Fruit fly (Drosophila melanogaster): ENCODE measurements around the gene Sh3beta.
A peak's percentile ranks its signal among the peaks of the same experiment; 100 is the strongest.

Sh3beta gene

DNA sequence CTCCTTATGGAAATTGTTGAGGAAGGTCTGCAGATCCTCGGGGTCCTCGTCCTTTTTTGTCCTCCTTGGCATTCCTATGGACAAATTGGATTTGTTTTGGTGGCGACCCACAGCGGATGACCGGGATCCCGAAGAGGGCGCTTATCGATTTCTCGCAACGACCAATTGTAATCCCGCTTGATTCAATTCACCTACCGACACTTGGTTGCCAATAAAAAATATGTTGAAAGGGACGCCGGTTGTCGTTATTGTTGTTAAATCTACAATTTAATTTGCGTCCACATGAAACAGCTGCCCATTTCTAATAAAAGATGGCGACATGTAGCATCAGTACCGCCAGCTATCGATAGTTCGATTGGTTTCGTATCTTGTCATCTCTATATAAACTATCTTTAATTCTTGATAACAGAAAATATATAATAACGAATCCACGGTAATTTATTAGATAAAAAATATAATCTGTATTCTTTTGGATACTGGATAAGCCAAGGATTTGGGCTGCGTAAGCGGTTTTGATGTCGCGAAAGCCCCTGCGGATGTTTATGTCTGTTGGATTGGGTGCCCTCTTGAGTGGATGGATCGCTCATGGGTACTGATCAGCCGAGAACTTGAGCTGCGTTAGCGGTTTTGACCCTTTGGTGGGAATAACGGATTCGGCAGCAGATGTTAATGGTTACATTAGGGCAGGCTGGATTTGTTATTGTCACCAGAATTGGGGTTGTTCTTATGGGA, 12.5 kb downstream of the Sh3beta start, which contains the start of gene CTCF (continued):
- TF ChIP-seq CG10565 (GFP tag; optimal IDR thresholded peaks at IDR 0.05) (no peak), Fer3 (tag; optimal IDR thresholded peaks at IDR 0.05) (no peak), fd102C (GFP tag; optimal IDR thresholded peaks at IDR 0.05) (no peak), CG12071 (GFP tag; optimal IDR thresholded peaks at IDR 0.05) (no peak), CG8359 (GFP tag; optimal IDR thresholded peaks at IDR 0.05; ENCODE audit: borderline replicate concordance) (no peak), tin (GFP tag; optimal IDR thresholded peaks at IDR 0.05) (peak; percentile 15), ro (GFP tag; IDR thresholded peaks at IDR 0.05) (no peak), CG11723 (GFP tag; optimal IDR thresholded peaks at IDR 0.05) (no peak), H15 (GFP tag; IDR thresholded peaks at IDR 0.05) (peak; percentile 41; the same call in 1 of the 3 replicates), Asciz (GFP tag; optimal IDR thresholded peaks at IDR 0.05) (peak; percentile 53), CG8478 (optimal IDR thresholded peaks at IDR 0.05) (no peak), otp (GFP tag; IDR thresholded peaks at IDR 0.05) (no peak), CG4424 (GFP tag; optimal IDR thresholded peaks at IDR 0.05) (peak; percentile 43), ind (GFP tag; optimal IDR thresholded peaks at IDR 0.05) (peak; percentile 4), CG4328 (GFP tag; optimal IDR thresholded peaks at IDR 0.05) (no peak), CG10366 (GFP tag; IDR thresholded peaks at IDR 0.05) (peak; percentile 42; the same call in 1 of the 2 replicates), wdn (GFP tag; IDR thresholded peaks at IDR 0.05) (no peak)

DNA sequence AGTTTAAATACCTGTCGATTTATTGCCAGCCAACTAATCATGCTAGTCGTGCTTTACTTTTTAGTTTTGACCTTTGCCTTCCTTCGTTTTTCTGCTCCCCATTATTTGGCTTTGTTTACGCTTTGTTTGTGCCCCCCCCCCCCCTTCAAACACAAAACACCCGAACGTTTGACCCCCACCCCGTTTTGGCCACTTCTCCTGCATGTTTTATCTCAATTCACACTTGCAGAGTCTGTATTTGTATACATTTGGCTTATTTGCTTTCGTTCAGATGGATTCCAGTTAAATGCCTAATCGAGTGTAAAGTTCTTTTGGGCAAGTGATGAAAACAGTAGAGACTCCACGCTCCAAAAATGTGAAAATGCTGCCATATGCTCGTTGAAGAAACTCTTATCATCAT, 19.7 kb downstream of the Sh3beta start:
- TF ChIP-seq CTCF (GFP tag; optimal IDR thresholded peaks at IDR 0.05) (no peak), Bteb2 (GFP tag; optimal IDR thresholded peaks at IDR 0.05) (no peak), peb (GFP tag; IDR thresholded peaks at IDR 0.05) (no peak), lbe (GFP tag; optimal IDR thresholded peaks at IDR 0.05) (no peak), jumu (GFP tag; optimal IDR thresholded peaks at IDR 0.05) (no peak), Hmx (GFP tag; optimal IDR thresholded peaks at IDR 0.05) (no peak), vfl (GFP tag; optimal IDR thresholded peaks at IDR 0.05) (no peak), Oaz (GFP tag; IDR thresholded peaks at IDR 0.05) (no peak), PHDP (tag; optimal IDR thresholded peaks at IDR 0.05) (no peak), CG3065 (GFP tag; optimal IDR thresholded peaks at IDR 0.05) (no peak), CG4854 (GFP tag; optimal IDR thresholded peaks at IDR 0.05) (no peak), amos (GFP tag; IDR thresholded peaks at IDR 0.05; ENCODE audit: partially characterized antibody) (no peak), ci (GFP tag; IDR thresholded peaks at IDR 0.05) (no peak), ac (GFP tag; optimal IDR thresholded peaks at IDR 0.05) (no peak), org-1 (GFP tag; optimal IDR thresholded peaks at IDR 0.05) (peak; percentile 56), Deaf1 (tag; optimal IDR thresholded peaks at IDR 0.05) (no peak), gem (tag; optimal IDR thresholded peaks at IDR 0.05) (no peak), Sox102F (GFP tag; optimal IDR thresholded peaks at IDR 0.05) (no peak), CG18476 (GFP tag; optimal IDR thresholded peaks at IDR 0.05) (no peak), Ravus (GFP tag; IDR thresholded peaks at IDR 0.05) (no peak), CG11696 (GFP tag; IDR thresholded peaks at IDR 0.05) (no peak), CG4424 (GFP tag; optimal IDR thresholded peaks at IDR 0.05) (no peak), bigmax (GFP tag; optimal IDR thresholded peaks at IDR 0.05) (no peak), bsh (GFP tag; optimal IDR thresholded peaks at IDR 0.05) (no peak), CG18619 (GFP tag; optimal IDR thresholded peaks at IDR 0.05) (no peak), onecut (GFP tag; IDR thresholded peaks at IDR 0.05) (no peak), danr (GFP tag; IDR thresholded peaks at IDR 0.05) (no peak), CG32772 (GFP tag; IDR thresholded peaks at IDR 0.05) (no peak), dati (GFP tag; IDR thresholded peaks at IDR 0.05) (no peak), Hr3 (GFP tag; optimal IDR thresholded peaks at IDR 0.05) (no peak), tna (GFP tag; IDR thresholded peaks at IDR 0.05; ENCODE audit: partially characterized antibody) (no peak), GATAe (GFP tag; conservative IDR thresholded peaks at IDR 0.05) (no peak), ato (GFP tag; IDR thresholded peaks at IDR 0.05; ENCODE audit: partially characterized antibody) (no peak), Drgx (GFP tag; IDR thresholded peaks at IDR 0.05) (no peak), D19A (tag; optimal IDR thresholded peaks at IDR 0.05) (no peak), Side (GFP tag; optimal IDR thresholded peaks at IDR 0.05) (no peak)
